Worm (Caenorhabditis elegans) whole organism, midembryonic: ENCODE data around the gene tmem-120.

Source experiments
- T22C8.4 ChIP-seq: fragments of 200-800 bp; sonication (Bioruptor generic); IDR thresholded peaks from 2 replicates; pipeline ENCODE4 v1.3.6; 2022; ENCODE audit warnings: missing genetic modification characterization, missing compliant biosample characterization
- cog-1 ChIP-seq: sonication (generic microtip); optimal IDR thresholded peaks from 2 replicates; lab custom pipeline; 2016; ENCODE audit warnings: missing genetic modification characterization, missing compliant biosample characterization
- flt-1 ChIP-seq: fragments of 200-800 bp; sonication (Bioruptor generic); IDR thresholded peaks from 2 replicates; pipeline ENCODE4 v1.3.6; 2022; ENCODE audit warnings: missing genetic modification characterization, missing compliant biosample characterization
- klf-2 ChIP-seq: fragments of 200-800 bp; sonication (Bioruptor generic); conservative IDR thresholded peaks from 2 replicates; pipeline ENCODE4 v1.3.6; 2022; ENCODE audit warnings: missing genetic modification reagents, missing genetic modification characterization, missing compliant biosample characterization
- med-1 ChIP-seq: sonication (generic microtip); optimal IDR thresholded peaks from 2 replicates; lab custom pipeline; 2017; ENCODE audit warnings: missing genetic modification characterization, mild to moderate bottlenecking, missing compliant biosample characterization, antibody characterized with exemption, missing genetic modification reagents; ENCODE audit not compliant: insufficient read depth
- ref-1 ChIP-seq: fragments of 200-800 bp; sonication (Bioruptor generic); conservative IDR thresholded peaks from 2 replicates; pipeline ENCODE4 v1.3.6; 2022; ENCODE audit warnings: missing genetic modification reagents, missing genetic modification characterization, missing compliant biosample characterization
- tab-1 ChIP-seq: fragments of 200-800 bp; sonication (Bioruptor generic); IDR thresholded peaks from 2 replicates; pipeline ENCODE4 v1.3.6; 2022; ENCODE audit warnings: missing genetic modification characterization, missing compliant biosample characterization
- ztf-23 ChIP-seq: fragments of 200-800 bp; sonication (Bioruptor generic); IDR thresholded peaks from 2 replicates; pipeline ENCODE4 v1.3.6; 2022; ENCODE audit warnings: missing genetic modification reagents, missing genetic modification characterization, missing compliant biosample characterization
- ztf-29 ChIP-seq: fragments of 200-800 bp; sonication (Bioruptor generic); IDR thresholded peaks from 2 replicates; pipeline ENCODE4 v1.3.6; 2022; ENCODE audit warnings: missing genetic modification reagents, missing genetic modification characterization, missing compliant biosample characterization

The tmem-120 gene

ce11 chrIII:1532777-1533473 is 15.1 kb upstream of the tmem-120 start, which contains the start of gene snf-6:
TSS of gene snf-6 (minus strand) at chrIII:1532827.
- no peak for TF ChIP-seq med-1 (GFP tag; lab: Kevin White, UChicago)
- no peak for TF ChIP-seq T22C8.4 (GFP tag; lab: Robert Waterston, UW)
- TF ChIP-seq ztf-23 (GFP tag; lab: Robert Waterston, UW): no peak
- no peak for TF ChIP-seq klf-2 (GFP tag; lab: Robert Waterston, UW)
- TF ChIP-seq cog-1 (tag; lab: Kevin White, UChicago): no peak
- no peak for TF ChIP-seq flt-1 (GFP tag; lab: Robert Waterston, UW)
- TF ChIP-seq tab-1: no peak
- no peak for TF ChIP-seq ztf-29
- no peak for TF ChIP-seq ref-1 (GFP tag; lab: Robert Waterston, UW)

- TF ChIP-seq flt-1 (GFP tag; lab: Robert Waterston, UW) (no peak), med-1 (GFP tag; lab: Kevin White, UChicago) (no peak), ztf-29 (no peak), tab-1 (no peak), ref-1 (GFP tag; lab: Robert Waterston, UW) (no peak), cog-1 (tag; lab: Kevin White, UChicago) (no peak)
Observed at ce11 chrIII:1528423-1528822, 10.6 kb upstream of the tmem-120 start.

- TF ChIP-seq T22C8.4 (GFP tag; lab: Robert Waterston, UW) (no peak), med-1 (GFP tag; lab: Kevin White, UChicago) (no peak), tab-1 (no peak), ref-1 (GFP tag; lab: Robert Waterston, UW) (no peak), klf-2 (GFP tag; lab: Robert Waterston, UW) (no peak), ztf-23 (GFP tag; lab: Robert Waterston, UW) (no peak), flt-1 (GFP tag; lab: Robert Waterston, UW) (no peak), cog-1 (tag; lab: Kevin White, UChicago) (no peak), ztf-29 (no peak)
Observed at ce11 chrIII:1519906-1520305, 2.1 kb upstream of the tmem-120 start.

ce11 chrIII:1508764-1509281 is 9.0 kb downstream of the tmem-120 start:
- no peak for TF ChIP-seq T22C8.4 (GFP tag; lab: Robert Waterston, UW)

- TF ChIP-seq T22C8.4 (GFP tag; lab: Robert Waterston, UW) (no peak), klf-2 (GFP tag; lab: Robert Waterston, UW) (no peak), flt-1 (GFP tag; lab: Robert Waterston, UW) (no peak), cog-1 (tag; lab: Kevin White, UChicago) (no peak), tab-1 (no peak), ztf-23 (GFP tag; lab: Robert Waterston, UW) (no peak), med-1 (GFP tag; lab: Kevin White, UChicago) (no peak), ztf-29 (no peak), ref-1 (GFP tag; lab: Robert Waterston, UW) (no peak)
Observed at ce11 chrIII:1508244-1508643, 9.5 kb downstream of the tmem-120 start.

- TF ChIP-seq ztf-23 (GFP tag; lab: Robert Waterston, UW): no peak
- no peak for TF ChIP-seq med-1 (GFP tag; lab: Kevin White, UChicago)
- TF ChIP-seq cog-1 (tag; lab: Kevin White, UChicago): no peak
- no peak for TF ChIP-seq tab-1
- TF ChIP-seq flt-1 (GFP tag; lab: Robert Waterston, UW): no peak
- TF ChIP-seq T22C8.4 (GFP tag; lab: Robert Waterston, UW): no peak
- TF ChIP-seq ztf-29: no peak
- TF ChIP-seq klf-2 (GFP tag; lab: Robert Waterston, UW): no peak
Observed at ce11 chrIII:1495863-1496445, 21.8 kb downstream of the tmem-120 start, which contains the start of the genes ave-1 and M01G5.1. TSS of gene ave-1 (minus strand) at chrIII:1495975. TSS of gene M01G5.1 (plus strand) at chrIII:1496401.

- TF ChIP-seq T22C8.4 (GFP tag; lab: Robert Waterston, UW): no peak
Observed at ce11 chrIII:1495230-1495629, 22.6 kb downstream of the tmem-120 start, which contains the start of gene Y82E9BR.19. TSS of gene Y82E9BR.19 (minus strand) at chrIII:1495330.

- TF ChIP-seq med-1 (GFP tag; lab: Kevin White, UChicago) (no peak), cog-1 (tag; lab: Kevin White, UChicago) (no peak), T22C8.4 (GFP tag; lab: Robert Waterston, UW) (no peak), ztf-23 (GFP tag; lab: Robert Waterston, UW) (no peak), ztf-29 (no peak), ref-1 (GFP tag; lab: Robert Waterston, UW) (no peak), flt-1 (GFP tag; lab: Robert Waterston, UW) (no peak)
Observed at ce11 chrIII:1483407-1483806, 34.4 kb downstream of the tmem-120 start, which contains the start of gene Y82E9BR.18. TSS of gene Y82E9BR.18 (minus strand) at chrIII:1483507.

- TF ChIP-seq cog-1 (tag; lab: Kevin White, UChicago): no peak
- no peak for TF ChIP-seq ztf-23 (GFP tag; lab: Robert Waterston, UW)
- TF ChIP-seq med-1 (GFP tag; lab: Kevin White, UChicago): no peak
- peak; percentile 85 for TF ChIP-seq T22C8.4 (GFP tag; lab: Robert Waterston, UW)
- TF ChIP-seq flt-1 (GFP tag; lab: Robert Waterston, UW): no peak
Observed at ce11 chrIII:1468358-1469305, 49.2 kb downstream of the tmem-120 start.
